Fruit fly (Drosophila melanogaster) whole organism, wandering third instar larva: Measurements from ENCODE around the gene Oseg5.

ENCODE experiments used
- Abd-B ChIP-seq: fragments of >200 bp; optimal IDR thresholded peaks from 2 replicates; lab custom pipeline; 2017; ENCODE audit warnings: missing biosample characterization, missing genetic modification characterization
- CG32264 ChIP-seq: fragments of 200-800 bp; sonication (Bioruptor generic); optimal IDR thresholded peaks from 2 replicates; lab custom pipeline; 2016; ENCODE audit warnings: missing biosample characterization, missing genetic modification characterization
- CG9705 ChIP-seq: fragments of 200-800 bp; sonication (Bioruptor generic); optimal IDR thresholded peaks from 2 replicates; lab custom pipeline; 2018; ENCODE audit warnings: missing biosample characterization, mild to moderate bottlenecking, missing genetic modification characterization
- CrebA ChIP-seq: fragments of 200-800 bp; sonication (Bioruptor generic); optimal IDR thresholded peaks from 2 replicates; lab custom pipeline; 2016; ENCODE audit warnings: missing biosample characterization, mild to moderate bottlenecking, missing genetic modification characterization, borderline replicate concordance
- Dfd ChIP-seq: fragments of >200 bp; optimal IDR thresholded peaks from 2 replicates; lab custom pipeline; 2017; ENCODE audit warnings: missing biosample characterization, missing genetic modification characterization
- Dif ChIP-seq: fragments of 200-275, 200-300 bp; sonication (Bioruptor generic); optimal IDR thresholded peaks from 2 replicates; lab custom pipeline; 2018; ENCODE audit warnings: missing biosample characterization, missing genetic modification characterization; ENCODE audit not compliant: partially characterized antibody
- GATAd ChIP-seq: sonication (Bioruptor generic); optimal IDR thresholded peaks from 2 replicates; lab custom pipeline; 2016; ENCODE audit warnings: missing biosample characterization, missing genetic modification characterization
- HLH106 ChIP-seq: fragments of 200-800 bp; optimal IDR thresholded peaks from 3 replicates; lab custom pipeline; 2019; ENCODE audit warnings: missing biosample characterization, mild to moderate bottlenecking, missing genetic modification characterization, moderate library complexity
- Hnf4 ChIP-seq: fragments of 200-800 bp; sonication (Bioruptor generic); optimal IDR thresholded peaks from 2 replicates; lab custom pipeline; 2016; ENCODE audit warnings: missing biosample characterization, mild to moderate bottlenecking, missing genetic modification characterization
- Hr78 ChIP-seq: fragments of >200 bp; optimal IDR thresholded peaks from 2 replicates; lab custom pipeline; 2017; ENCODE audit warnings: missing biosample characterization, missing genetic modification characterization
- Hr83 ChIP-seq: fragments of 200-300 bp; sonication (Bioruptor generic); optimal IDR thresholded peaks from 2 replicates; lab custom pipeline; 2016; ENCODE audit warnings: missing biosample characterization, mild to moderate bottlenecking, missing genetic modification characterization, moderate library complexity; ENCODE audit not compliant: poor library complexity, severe bottlenecking
- Jra ChIP-seq: sonication (Bioruptor generic); optimal IDR thresholded peaks from 2 replicates; lab custom pipeline; 2016; ENCODE audit warnings: missing biosample characterization, missing genetic modification characterization
- Mio ChIP-seq: sonication (Bioruptor generic); optimal IDR thresholded peaks from 2 replicates; lab custom pipeline; 2016; ENCODE audit warnings: missing biosample characterization, missing genetic modification characterization
- Myc ChIP-seq: fragments of >200 bp; optimal IDR thresholded peaks from 2 replicates; lab custom pipeline; 2017
- N ChIP-seq: fragments of >200 bp; optimal IDR thresholded peaks from 2 replicates; lab custom pipeline; 2018; ENCODE audit warnings: missing biosample characterization, missing external identifiers, missing genetic modification characterization
- OdsH ChIP-seq: fragments of 200-800 bp; sonication (Bioruptor generic); optimal IDR thresholded peaks from 2 replicates; lab custom pipeline; 2016; ENCODE audit warnings: missing biosample characterization, mild to moderate bottlenecking, missing genetic modification characterization
- Rel ChIP-seq, 2 experiments: fragments of 200-800 bp; sonication (Bioruptor generic) in 1 of 2; optimal IDR thresholded peaks; 2 replicates in 1 of 2; 3 replicates in 1 of 2; lab custom pipeline; 2016 to 2019; ENCODE audit warnings: mild to moderate bottlenecking in 2 of 2, missing biosample characterization in 2 of 2, missing genetic modification characterization in 2 of 2, moderate library complexity in 1 of 2
- Sp1 ChIP-seq: fragments of 200-800 bp; sonication (Bioruptor generic); optimal IDR thresholded peaks from 3 replicates; lab custom pipeline; 2019; ENCODE audit warnings: missing biosample characterization, mild to moderate bottlenecking, missing genetic modification characterization, moderate library complexity
- Vsx2 ChIP-seq: fragments of 200-300, 225-300 bp; sonication (Bioruptor generic); optimal IDR thresholded peaks from 2 replicates; lab custom pipeline; 2018; ENCODE audit warnings: missing biosample characterization, missing genetic modification characterization; ENCODE audit not compliant: partially characterized antibody
- br ChIP-seq: fragments of 200-800 bp; sonication (Bioruptor generic); optimal IDR thresholded peaks from 2 replicates; lab custom pipeline; 2016; ENCODE audit warnings: missing biosample characterization, missing genetic modification characterization
- brk ChIP-seq: fragments of 200-800 bp; sonication (Bioruptor generic); optimal IDR thresholded peaks from 2 replicates; lab custom pipeline; 2016; ENCODE audit warnings: missing biosample characterization, mild to moderate bottlenecking, missing genetic modification characterization
- dl ChIP-seq, 2 experiments: fragments of 175-275, 200-275 bp in 1 of 2; fragments of 200-275 bp in 1 of 2; sonication (Bioruptor generic); optimal IDR thresholded peaks; lab custom pipeline; 2018; ENCODE audit warnings: mild to moderate bottlenecking in 2 of 2, missing biosample characterization in 2 of 2, missing genetic modification characterization in 2 of 2, moderate library complexity in 2 of 2; ENCODE audit not compliant: partially characterized antibody in 2 of 2, insufficient read depth in 1 of 2
- dmrt93B ChIP-seq: fragments of 200-800 bp; sonication (Bioruptor generic); optimal IDR thresholded peaks from 2 replicates; lab custom pipeline; 2018; ENCODE audit warnings: missing biosample characterization, mild to moderate bottlenecking, missing genetic modification characterization
- ey ChIP-seq: fragments of 200-800 bp; sonication (Bioruptor generic); optimal IDR thresholded peaks from 2 replicates; lab custom pipeline; 2016; ENCODE audit warnings: missing biosample characterization, missing genetic modification characterization
- foxo ChIP-seq, 2 experiments: fragments of 200-800 bp; sonication (Bioruptor generic); optimal IDR thresholded peaks; 2 replicates in 1 of 2; 3 replicates in 1 of 2; lab custom pipeline; 2016 to 2017; ENCODE audit warnings: missing biosample characterization in 2 of 2, missing genetic modification characterization in 2 of 2
- fru ChIP-seq: fragments of 200-800 bp; sonication (Bioruptor generic); optimal IDR thresholded peaks from 3 replicates; lab custom pipeline; 2016; ENCODE audit warnings: missing biosample characterization, mild to moderate bottlenecking, missing genetic modification characterization
- h ChIP-seq: fragments of 200-800 bp; sonication (Bioruptor generic); optimal IDR thresholded peaks from 3 replicates; lab custom pipeline; 2016; ENCODE audit warnings: missing biosample characterization, mild to moderate bottlenecking, missing genetic modification characterization
- jim ChIP-seq: fragments of 175-275, 200-325 bp; sonication (Bioruptor generic); optimal IDR thresholded peaks from 2 replicates; lab custom pipeline; 2016; ENCODE audit warnings: missing biosample characterization, mild to moderate bottlenecking, missing genetic modification characterization
- lola ChIP-seq: fragments of >200 bp; optimal IDR thresholded peaks from 2 replicates; lab custom pipeline; 2017; ENCODE audit warnings: missing biosample characterization, missing genetic modification characterization
- pan ChIP-seq: fragments of >200 bp; optimal IDR thresholded peaks from 2 replicates; lab custom pipeline; 2017
- psq ChIP-seq: fragments of 200-800 bp; sonication (Bioruptor generic); optimal IDR thresholded peaks from 3 replicates; lab custom pipeline; 2017; ENCODE audit warnings: missing biosample characterization, mild to moderate bottlenecking, missing genetic modification characterization, moderate library complexity
- rgr ChIP-seq: fragments of 200-800 bp; sonication (Bioruptor generic); optimal IDR thresholded peaks from 3 replicates; lab custom pipeline; 2016; ENCODE audit warnings: missing biosample characterization, mild to moderate bottlenecking, missing genetic modification characterization
- sage ChIP-seq: fragments of 200-800 bp; sonication (Bioruptor generic); optimal IDR thresholded peaks from 2 replicates; lab custom pipeline; 2016; ENCODE audit warnings: missing biosample characterization, mild to moderate bottlenecking, missing genetic modification characterization
- sv ChIP-seq: fragments of 200-800 bp; sonication (Bioruptor generic); optimal IDR thresholded peaks from 3 replicates; lab custom pipeline; 2016; ENCODE audit warnings: missing biosample characterization, missing genetic modification characterization
- tai ChIP-seq: sonication (Bioruptor generic); optimal IDR thresholded peaks from 2 replicates; lab custom pipeline; 2016; ENCODE audit warnings: missing biosample characterization, missing genetic modification characterization
- usp ChIP-seq: fragments of >200 bp; optimal IDR thresholded peaks from 2 replicates; lab custom pipeline; 2017; ENCODE audit warnings: missing biosample characterization, missing genetic modification characterization
- woc ChIP-seq: sonication (Bioruptor generic); optimal IDR thresholded peaks from 2 replicates; lab custom pipeline; 2016; ENCODE audit warnings: missing biosample characterization, mild to moderate bottlenecking, missing genetic modification characterization

The Oseg5 gene

DNA sequence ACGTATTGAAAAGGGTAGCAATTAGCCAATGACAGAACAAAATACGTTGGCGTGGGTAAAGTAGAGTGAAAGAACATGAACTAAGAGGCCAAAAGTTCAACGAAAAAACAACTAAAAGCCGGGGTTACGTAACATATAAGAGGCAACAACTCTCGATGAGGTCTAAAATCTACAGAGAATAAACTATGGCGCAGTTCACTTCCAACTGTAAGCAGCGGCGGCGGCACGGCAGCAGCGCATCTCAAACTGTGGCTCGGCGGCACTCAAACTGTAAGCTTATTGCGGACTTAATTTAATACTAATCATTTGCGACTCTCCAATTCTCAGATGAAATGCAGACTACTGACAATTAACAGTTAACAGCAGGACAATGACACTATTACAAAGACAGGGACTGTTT lies 38.9 kb upstream of the Oseg5 start:
- peak; percentile 75 for TF ChIP-seq Myc (lab: Kevin White, UChicago)
- no peak for TF ChIP-seq brk (GFP tag; lab: Kevin White, UChicago)
- TF ChIP-seq, all 38 proteins: peak for 1

- no peak for TF ChIP-seq sage (GFP tag; lab: Kevin White, UChicago)
- no peak for TF ChIP-seq Hr83 (GFP tag; lab: Kevin White, UChicago)
- TF ChIP-seq, all 38 proteins: peak for 0
These were observed 34.2 kb upstream of the Oseg5 start, which contains the start of gene CG14401 for dm6 chr2L:20869804-20870295. CG14401 (plus strand) TSS chr2L:20869854.

DNA sequence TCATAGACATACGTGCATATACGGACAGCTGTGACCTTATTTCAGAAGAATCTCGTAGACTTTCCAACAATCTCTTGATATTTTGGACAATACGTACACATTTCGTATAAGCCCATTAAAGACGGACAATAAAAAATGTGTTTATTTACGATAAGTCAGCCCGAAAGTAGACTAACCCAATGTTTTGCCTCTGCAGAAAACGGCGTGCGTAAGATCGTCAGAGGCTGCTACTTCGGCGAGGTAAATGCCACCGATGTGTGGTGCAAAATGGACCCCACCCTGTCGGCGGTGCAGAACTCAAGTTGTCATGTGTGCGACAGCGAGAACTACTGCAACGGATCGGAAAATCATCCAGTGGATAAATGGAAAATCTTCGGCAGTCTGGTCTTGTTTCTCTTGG lies 33.3 kb upstream of the Oseg5 start:
- TF ChIP-seq sv (no peak), Myc (lab: Kevin White, UChicago) (peak; percentile 30)

- TF ChIP-seq woc, result no peak
- no peak for TF ChIP-seq HLH106
- TF ChIP-seq Hr83 (GFP tag; lab: Kevin White, UChicago), result no peak
- no peak for TF ChIP-seq h (GFP tag; lab: Kevin White, UChicago)
- no peak for TF ChIP-seq GATAd
- no peak for TF ChIP-seq lola (GFP tag; lab: Kevin White, UChicago)
- no peak for TF ChIP-seq CG9705 (GFP tag; lab: Kevin White, UChicago)
- no peak for TF ChIP-seq CG32264
- no peak for TF ChIP-seq pan (lab: Kevin White, UChicago)
- TF ChIP-seq fru, result no peak
- TF ChIP-seq sage (GFP tag; lab: Kevin White, UChicago), result no peak
- TF ChIP-seq rgr, result no peak
- no peak for TF ChIP-seq OdsH
- TF ChIP-seq Vsx2, result no peak
- no peak for TF ChIP-seq Myc (lab: Kevin White, UChicago)
- TF ChIP-seq Abd-B (GFP tag; lab: Kevin White, UChicago), result no peak
- TF ChIP-seq Hr78 (GFP tag; lab: Kevin White, UChicago), result no peak
These were observed 31.7 kb upstream of the Oseg5 start, which contains the start of gene CG31675 for dm6 chr2L:20867381-20867780. CG31675 (plus strand) TSS chr2L:20867755.

dm6 chr2L:20864764-20865265 lies 29.2 kb upstream of the Oseg5 start, which contains the start of gene CG9338:
CG9338 (plus strand) TSS chr2L:20865215.
- TF ChIP-seq fru (peak; percentile 88), Dif (no peak), Jra (peak; percentile 45), sv (peak; percentile 72), Sp1 (GFP tag; lab: Kevin White, UChicago) (peak; percentile 76), CG9705 (GFP tag; lab: Kevin White, UChicago) (peak; percentile 89), Rel (GFP tag; optimal IDR thresholded peaks at IDR 0.05; lab: Kevin White, UChicago) (no peak), Rel (tag; optimal IDR thresholded peaks at IDR 0.05; lab: Kevin White, UChicago) (peak; percentile 66), jim (GFP tag; lab: Kevin White, UChicago) (no peak), Hnf4 (GFP tag; lab: Kevin White, UChicago) (peak; percentile 37), Vsx2 (no peak), rgr (peak; percentile 86), Dfd (GFP tag; lab: Kevin White, UChicago) (no peak), OdsH (peak; percentile 87), CrebA (GFP tag; lab: Kevin White, UChicago) (peak; percentile 47), lola (GFP tag; lab: Kevin White, UChicago) (no peak), sage (GFP tag; lab: Kevin White, UChicago) (no peak), h (GFP tag; lab: Kevin White, UChicago) (peak; percentile 90), Hr78 (GFP tag; lab: Kevin White, UChicago) (no peak), Abd-B (GFP tag; lab: Kevin White, UChicago) (no peak), Mio (no peak), br (GFP tag; lab: Kevin White, UChicago) (peak; percentile 88), woc (peak; percentile 95), tai (GFP tag; lab: Kevin White, UChicago) (peak; percentile 61), CG32264 (peak; percentile 36), dmrt93B (GFP tag; lab: Kevin White, UChicago) (peak; percentile 90), N (GFP tag; lab: Kevin White, UChicago) (no peak), HLH106 (peak; percentile 94), ey (GFP tag; lab: Kevin White, UChicago) (peak; percentile 83), dl (GFP tag; optimal IDR thresholded peaks at IDR 0.05; lab: Kevin White, UChicago; ENCODE audit: insufficient read depth in 1 of 2, partially characterized antibody in 2 of 2) (no peak), foxo (GFP tag; optimal IDR thresholded peaks at IDR 0.05; lab: Kevin White, UChicago) (peak in 1 of 2 experiments; percentile 87), pan (lab: Kevin White, UChicago) (peak; percentile 88), brk (GFP tag; lab: Kevin White, UChicago) (no peak), Hr83 (GFP tag; lab: Kevin White, UChicago) (no peak), usp (GFP tag; lab: Kevin White, UChicago) (no peak), psq (GFP tag; lab: Kevin White, UChicago) (peak; percentile 68), GATAd (no peak), Myc (lab: Kevin White, UChicago) (no peak)
